Fruit fly (Drosophila melanogaster) whole organism, adult: Measurements from ENCODE around the gene CG17195.

Experiments
- CG11617 ChIP-seq: fragments of 200-800 bp; sonication (Bioruptor generic); optimal IDR thresholded peaks from 2 replicates; lab custom pipeline; 2017; ENCODE audit warnings: mild to moderate bottlenecking, missing biosample characterization, missing genetic modification reagents, missing genetic modification characterization
- CG12768 ChIP-seq: fragments of 200-800 bp; sonication (Bioruptor generic); optimal IDR thresholded peaks from 2 replicates; lab custom pipeline; 2017; ENCODE audit warnings: missing biosample characterization, missing genetic modification characterization, mild to moderate bottlenecking, moderate library complexity, missing genetic modification reagents
- CG14711 ChIP-seq: fragments of 200-800 bp; sonication (Bioruptor generic); optimal IDR thresholded peaks from 2 replicates; lab custom pipeline; 2018; ENCODE audit warnings: missing biosample characterization, mild to moderate bottlenecking, missing genetic modification characterization, moderate library complexity
- CG1620 ChIP-seq: fragments of 200-800 bp; sonication (Bioruptor generic); optimal IDR thresholded peaks from 2 replicates; lab custom pipeline; 2016; ENCODE audit warnings: missing biosample characterization, missing genetic modification characterization
- CG33017 ChIP-seq: fragments of 200-800 bp; sonication (Bioruptor generic); optimal IDR thresholded peaks from 2 replicates; lab custom pipeline; 2018; ENCODE audit warnings: missing biosample characterization, mild to moderate bottlenecking, missing genetic modification characterization, moderate library complexity
- CG5204 ChIP-seq: fragments of 200-800 bp; sonication (Bioruptor generic); optimal IDR thresholded peaks from 2 replicates; lab custom pipeline; 2016; ENCODE audit warnings: missing biosample characterization, missing genetic modification characterization
- CG7045 ChIP-seq: fragments of 200-800 bp; sonication (Bioruptor generic); optimal IDR thresholded peaks from 2 replicates; lab custom pipeline; 2017; ENCODE audit warnings: missing biosample characterization, mild to moderate bottlenecking, missing genetic modification characterization
- CG7101 ChIP-seq: fragments of 200-800 bp; sonication (Bioruptor generic); optimal IDR thresholded peaks from 2 replicates; lab custom pipeline; 2018; ENCODE audit warnings: missing biosample characterization, mild to moderate bottlenecking, missing genetic modification characterization, moderate library complexity
- Clk ChIP-seq: fragments of 200-800 bp; sonication (Bioruptor generic); optimal IDR thresholded peaks from 2 replicates; lab custom pipeline; 2017; ENCODE audit warnings: missing biosample characterization, missing genetic modification characterization
- Crg-1 ChIP-seq: fragments of 200-800 bp; sonication (Bioruptor generic); optimal IDR thresholded peaks from 2 replicates; lab custom pipeline; 2016; ENCODE audit warnings: missing biosample characterization, missing genetic modification characterization
- Hr96 ChIP-seq: fragments of 200-800 bp; sonication (Bioruptor generic); optimal IDR thresholded peaks from 2 replicates; lab custom pipeline; 2016; ENCODE audit warnings: missing biosample characterization, missing genetic modification characterization
- Mnt ChIP-seq: fragments of 200-800 bp; sonication (Bioruptor generic); optimal IDR thresholded peaks from 2 replicates; lab custom pipeline; 2016; ENCODE audit warnings: missing biosample characterization, mild to moderate bottlenecking, missing genetic modification characterization
- bab1 ChIP-seq: fragments of 200-800 bp; sonication (Bioruptor generic); optimal IDR thresholded peaks from 3 replicates; lab custom pipeline; 2019; ENCODE audit warnings: missing biosample characterization, mild to moderate bottlenecking, missing genetic modification characterization, moderate library complexity
- cic ChIP-seq: fragments of 200-800 bp; sonication (Bioruptor generic); optimal IDR thresholded peaks from 2 replicates; lab custom pipeline; 2017; ENCODE audit warnings: missing biosample characterization, mild to moderate bottlenecking, missing genetic modification characterization, moderate library complexity
- cnc ChIP-seq, 2 experiments: fragments of >200 bp; optimal IDR thresholded peaks; 2 replicates each; lab custom pipeline; 2017
- kay ChIP-seq: fragments of 200-800 bp; sonication (Bioruptor generic); peaks from one replicate; lab custom pipeline; 2016; ENCODE audit warnings: missing biosample characterization, missing genetic modification characterization, borderline replicate concordance
- ovo ChIP-seq: fragments of 200-800 bp; sonication (Bioruptor generic); optimal IDR thresholded peaks from 2 replicates; lab custom pipeline; 2016; ENCODE audit warnings: missing biosample characterization, missing genetic modification characterization
- pad ChIP-seq: fragments of 200-800 bp; sonication (Bioruptor generic); optimal IDR thresholded peaks from 3 replicates; lab custom pipeline; 2017; ENCODE audit warnings: missing biosample characterization, missing genetic modification characterization, mild to moderate bottlenecking, moderate library complexity, missing genetic modification reagents
- tj ChIP-seq: fragments of 200-800 bp; sonication (Bioruptor generic); optimal IDR thresholded peaks from 3 replicates; lab custom pipeline; 2017; ENCODE audit warnings: missing biosample characterization, mild to moderate bottlenecking, missing genetic modification characterization, moderate library complexity
- toe ChIP-seq: fragments of 200-800 bp; sonication (Bioruptor generic); optimal IDR thresholded peaks from 2 replicates; lab custom pipeline; 2016; ENCODE audit warnings: missing biosample characterization, missing genetic modification characterization

The CG17195 gene

DNA sequence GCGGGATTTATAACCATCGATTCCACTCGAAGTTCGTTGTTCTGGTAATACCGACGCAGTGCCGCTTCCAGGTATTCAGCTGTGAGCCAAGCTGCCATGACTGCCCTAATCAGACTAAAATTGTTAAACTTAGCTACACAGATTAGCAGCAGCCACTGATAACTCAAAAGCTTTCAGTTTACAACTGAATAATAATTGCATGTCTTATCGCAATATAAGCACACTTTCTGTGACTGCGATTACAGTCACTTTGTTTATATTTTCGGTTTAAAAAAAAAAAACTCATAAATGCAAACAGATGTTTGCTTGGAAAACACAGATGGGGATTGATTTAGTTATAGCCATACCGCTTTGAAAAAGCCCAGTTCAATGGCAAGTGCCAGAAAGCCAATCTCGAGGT, 12.4 kb upstream of the CG17195 start, which contains the start of gene CG31380:
TSS of gene CG31380 (minus strand) at position 101 of the 400 bp plus-strand sequence.
- TF ChIP-seq Mnt (GFP tag; lab: Kevin White, UChicago) (no peak), tj (GFP tag; lab: Kevin White, UChicago) (no peak), toe (GFP tag; lab: Kevin White, UChicago) (no peak), cnc (optimal IDR thresholded peaks at IDR 0.05; lab: Kevin White, UChicago) (no peak), CG1620 (GFP tag; lab: Kevin White, UChicago) (no peak), ovo (GFP tag; lab: Kevin White, UChicago) (no peak), CG5204 (GFP tag; lab: Kevin White, UChicago) (no peak), Hr96 (GFP tag; lab: Kevin White, UChicago) (no peak), pad (GFP tag; lab: Kevin White, UChicago) (no peak), kay (GFP tag; lab: Kevin White, UChicago) (no peak), Crg-1 (GFP tag; lab: Kevin White, UChicago) (no peak), bab1 (GFP tag; lab: Kevin White, UChicago) (no peak), CG14711 (tag; lab: Kevin White, UChicago) (no peak), CG11617 (GFP tag; lab: Kevin White, UChicago) (no peak), CG7101 (no peak), CG33017 (no peak), Clk (GFP tag; lab: Kevin White, UChicago) (no peak), CG12768 (GFP tag; lab: Kevin White, UChicago) (no peak)

dm6 chr3R:25787198-25787597, 10.2 kb upstream of the CG17195 start, which contains the start of gene CG4960:
Gene CG4960, minus strand, starts transcription at chr3R:25787298.
- TF ChIP-seq CG1620 (GFP tag; lab: Kevin White, UChicago) = no peak
- no peak for TF ChIP-seq CG7101
- no peak for TF ChIP-seq toe (GFP tag; lab: Kevin White, UChicago)
- no peak for TF ChIP-seq CG33017
- TF ChIP-seq cnc (optimal IDR thresholded peaks at IDR 0.05; lab: Kevin White, UChicago) = no peak
- no peak for TF ChIP-seq ovo (GFP tag; lab: Kevin White, UChicago)

dm6 chr3R:25782855-25783424, 5.9 kb upstream of the CG17195 start:
- TF ChIP-seq bab1 (GFP tag; lab: Kevin White, UChicago) (no peak), toe (GFP tag; lab: Kevin White, UChicago) (no peak), CG5204 (GFP tag; lab: Kevin White, UChicago) (no peak), CG1620 (GFP tag; lab: Kevin White, UChicago) (no peak), CG14711 (tag; lab: Kevin White, UChicago) (no peak), pad (GFP tag; lab: Kevin White, UChicago) (no peak), Mnt (GFP tag; lab: Kevin White, UChicago) (no peak), CG11617 (GFP tag; lab: Kevin White, UChicago) (no peak), tj (GFP tag; lab: Kevin White, UChicago) (no peak), Crg-1 (GFP tag; lab: Kevin White, UChicago) (no peak), CG33017 (no peak), ovo (GFP tag; lab: Kevin White, UChicago) (no peak), CG7101 (no peak), cnc (optimal IDR thresholded peaks at IDR 0.05; lab: Kevin White, UChicago) (no peak), Hr96 (GFP tag; lab: Kevin White, UChicago) (no peak), kay (GFP tag; lab: Kevin White, UChicago) (no peak), Clk (GFP tag; lab: Kevin White, UChicago) (no peak), CG7045 (GFP tag; lab: Kevin White, UChicago) (no peak), cic (GFP tag; lab: Kevin White, UChicago) (no peak), CG12768 (GFP tag; lab: Kevin White, UChicago) (no peak)

- no peak for TF ChIP-seq Crg-1 (GFP tag; lab: Kevin White, UChicago)
These were observed 1.2 kb upstream of the CG17195 start, which contains the start of gene CG4956 for dm6 chr3R:25778205-25778604. Gene CG4956, minus strand, starts transcription at chr3R:25778305.

dm6 chr3R:25776137-25776536, 861 bp downstream of the CG17195 start, which contains the start of gene CG17196:
Gene CG17196, minus strand, starts transcription at chr3R:25776237.
- TF ChIP-seq cic (GFP tag; lab: Kevin White, UChicago) (no peak), Clk (GFP tag; lab: Kevin White, UChicago) (no peak), bab1 (GFP tag; lab: Kevin White, UChicago) (no peak)

- TF ChIP-seq CG11617 (GFP tag; lab: Kevin White, UChicago) (no peak), bab1 (GFP tag; lab: Kevin White, UChicago) (no peak), ovo (GFP tag; lab: Kevin White, UChicago) (no peak), pad (GFP tag; lab: Kevin White, UChicago) (no peak), Hr96 (GFP tag; lab: Kevin White, UChicago) (no peak), CG33017 (no peak), Mnt (GFP tag; lab: Kevin White, UChicago) (no peak), CG12768 (GFP tag; lab: Kevin White, UChicago) (no peak), Clk (GFP tag; lab: Kevin White, UChicago) (no peak), kay (GFP tag; lab: Kevin White, UChicago) (no peak), cnc (optimal IDR thresholded peaks at IDR 0.05; lab: Kevin White, UChicago) (no peak), CG7101 (no peak), CG7045 (GFP tag; lab: Kevin White, UChicago) (no peak), cic (GFP tag; lab: Kevin White, UChicago) (no peak), CG1620 (GFP tag; lab: Kevin White, UChicago) (no peak), toe (GFP tag; lab: Kevin White, UChicago) (no peak)
These were observed 1.7 kb downstream of the CG17195 start, which contains the start of the genes CG17197 and CG17198 for dm6 chr3R:25775269-25775668. Gene CG17197, minus strand, starts transcription at chr3R:25775369. Gene CG17198, minus strand, starts transcription at chr3R:25775369.
